Worm (Caenorhabditis elegans) whole organism, L1 larva: ENCODE measurements around the gene srbc-3.

ENCODE experiments used
- aly-2 ChIP-seq: fragments of 150-350 bp; optimal IDR thresholded peaks from 2 replicates; lab custom pipeline; 2014; ENCODE audit warnings: missing biosample characterization, missing genetic modification characterization
- ama-1 ChIP-seq: fragments of 150-350 bp; optimal IDR thresholded peaks from 2 replicates; lab custom pipeline; 2014
- elt-2 ChIP-seq: sonication (generic microtip); optimal IDR thresholded peaks from 2 replicates; lab custom pipeline; 2016; ENCODE audit warnings: missing genetic modification characterization, mild to moderate bottlenecking, inconsistent platforms, missing compliant biosample characterization, missing genetic modification reagents
- fkh-10 ChIP-seq: sonication (generic microtip); optimal IDR thresholded peaks from 2 replicates; lab custom pipeline; 2017; ENCODE audit warnings: missing biosample characterization, missing genetic modification reagents, missing genetic modification characterization
- fos-1 ChIP-seq: fragments of 150-350 bp; optimal IDR thresholded peaks from 2 replicates; lab custom pipeline; 2014; ENCODE audit warnings: missing biosample characterization, missing genetic modification characterization
- lin-13 ChIP-seq: fragments of 150-350 bp; optimal IDR thresholded peaks from 2 replicates; lab custom pipeline; 2014; ENCODE audit warnings: missing biosample characterization, missing genetic modification reagents, missing genetic modification characterization
- nhr-11 ChIP-seq: fragments of 150-350 bp; optimal IDR thresholded peaks from 2 replicates; lab custom pipeline; 2014; ENCODE audit warnings: missing biosample characterization, missing genetic modification characterization
- nhr-12 ChIP-seq: sonication (generic microtip); optimal IDR thresholded peaks from 2 replicates; lab custom pipeline; 2017; ENCODE audit warnings: missing biosample characterization, missing genetic modification characterization
- nhr-237 ChIP-seq: fragments of 150-350 bp; optimal IDR thresholded peaks from 2 replicates; lab custom pipeline; 2014; ENCODE audit warnings: missing biosample characterization, missing genetic modification characterization
- snpc-4 ChIP-seq: fragments of 150-350 bp; optimal IDR thresholded peaks from 2 replicates; lab custom pipeline; 2014; ENCODE audit warnings: missing biosample characterization, missing genetic modification characterization
- unc-62 ChIP-seq: fragments of 150-350 bp; optimal IDR thresholded peaks from 2 replicates; lab custom pipeline; 2014; ENCODE audit warnings: missing biosample characterization, missing genetic modification reagents, missing genetic modification characterization
- ztf-11 ChIP-seq, 2 experiments: sonication (generic microtip); optimal IDR thresholded peaks; 2 replicates each; lab custom pipeline; 2016 to 2017; ENCODE audit warnings: missing genetic modification characterization in 2 of 2, missing biosample characterization in 1 of 2, missing compliant biosample characterization in 1 of 2

- no peak for TF ChIP-seq unc-62
- TF ChIP-seq nhr-237 (tag; lab: Kevin White, UChicago), result no peak
- TF ChIP-seq ztf-11 (tag; optimal IDR thresholded peaks at IDR 0.05; lab: Kevin White, UChicago), result no peak
- no peak for TF ChIP-seq ama-1
- no peak for TF ChIP-seq nhr-11 (tag; lab: Kevin White, UChicago)
- no peak for TF ChIP-seq fos-1 (tag; lab: Kevin White, UChicago)
- TF ChIP-seq fkh-10 (GFP tag; lab: Kevin White, UChicago), result no peak
- no peak for TF ChIP-seq elt-2 (tag; lab: Kevin White, UChicago)
- TF ChIP-seq nhr-12 (tag; lab: Kevin White, UChicago), result no peak
- TF ChIP-seq snpc-4, result no peak
- TF ChIP-seq lin-13, result no peak
- no peak for TF ChIP-seq aly-2
Measured at ce11 chrV:3279138-3279537, 29.1 kb upstream of the srbc-3 start.
